Fruit fly (Drosophila melanogaster) whole organism, prepupa: Measurements from ENCODE around the gene CG12507.
A peak's percentile ranks its signal among the peaks of the same experiment; 100 is the strongest.

Source experiments
- Blimp-1 ChIP-seq: fragments of 200-800 bp; sonication (Bioruptor generic); optimal IDR thresholded peaks from 3 replicates; lab custom pipeline; 2017; ENCODE audit warnings: missing biosample characterization, missing genetic modification characterization, mild to moderate bottlenecking, moderate library complexity, missing genetic modification reagents
- CG10631 ChIP-seq: fragments of 200-800 bp; sonication (Bioruptor generic); optimal IDR thresholded peaks from 2 replicates; lab custom pipeline; 2016; ENCODE audit warnings: missing biosample characterization, missing genetic modification characterization
- CG10669 ChIP-seq: fragments of 200-800 bp; sonication (Bioruptor generic); optimal IDR thresholded peaks from 3 replicates; lab custom pipeline; 2018; ENCODE audit warnings: missing biosample characterization, mild to moderate bottlenecking, missing genetic modification characterization, moderate library complexity
- CG11294 ChIP-seq: fragments of 200-800 bp; sonication (Bioruptor generic); IDR thresholded peaks from 2 replicates; pipeline ENCODE4 v1.3.6; 2022; ENCODE audit warnings: missing biosample characterization, missing genetic modification characterization
- CG11762 ChIP-seq: fragments of 200-800 bp; sonication (Bioruptor generic); optimal IDR thresholded peaks from 3 replicates; lab custom pipeline; 2016; ENCODE audit warnings: missing biosample characterization, missing genetic modification characterization; ENCODE audit not compliant: insufficient read depth
- CG11902 ChIP-seq: fragments of 200-800 bp; sonication (Bioruptor generic); optimal IDR thresholded peaks from 3 replicates; lab custom pipeline; 2016; ENCODE audit warnings: missing biosample characterization, missing genetic modification characterization
- CG15336 ChIP-seq: fragments of 200-800 bp; sonication (Bioruptor generic); IDR thresholded peaks from 2 replicates; pipeline ENCODE4 v1.3.6; 2022; ENCODE audit warnings: missing biosample characterization, missing genetic modification characterization
- CG1621 ChIP-seq: fragments of 200-800 bp; sonication (Bioruptor generic); optimal IDR thresholded peaks from 3 replicates; lab custom pipeline; 2018; ENCODE audit warnings: missing biosample characterization, mild to moderate bottlenecking, missing genetic modification characterization
- CG3032 ChIP-seq: fragments of 200-800 bp; optimal IDR thresholded peaks from 2 replicates; lab custom pipeline; 2019; ENCODE audit warnings: missing biosample characterization, mild to moderate bottlenecking, missing genetic modification characterization, moderate library complexity
- CG31627 ChIP-seq: fragments of 200-800 bp; sonication (Bioruptor generic); optimal IDR thresholded peaks from 3 replicates; lab custom pipeline; 2016; ENCODE audit warnings: missing biosample characterization, missing genetic modification characterization
- CG34406 ChIP-seq: fragments of 200-800 bp; sonication (Bioruptor generic); optimal IDR thresholded peaks from 3 replicates; lab custom pipeline; 2016; ENCODE audit warnings: missing biosample characterization, missing genetic modification characterization
- CG3919 ChIP-seq: fragments of 200-800 bp; sonication (Bioruptor generic); optimal IDR thresholded peaks from 3 replicates; lab custom pipeline; 2016; ENCODE audit warnings: missing biosample characterization, missing genetic modification characterization
- CG4318 ChIP-seq: fragments of 200-800 bp; sonication (Bioruptor generic); optimal IDR thresholded peaks from 3 replicates; lab custom pipeline; 2017; ENCODE audit warnings: missing biosample characterization, mild to moderate bottlenecking, missing genetic modification characterization
- CG6276 ChIP-seq: fragments of 200-800 bp; sonication (Bioruptor generic); optimal IDR thresholded peaks from 2 replicates; lab custom pipeline; 2017; ENCODE audit warnings: missing biosample characterization, mild to moderate bottlenecking, missing genetic modification characterization
- CG6792 ChIP-seq: fragments of 200-800 bp; sonication (Bioruptor generic); optimal IDR thresholded peaks from 3 replicates; lab custom pipeline; 2016; ENCODE audit warnings: missing biosample characterization, missing genetic modification characterization
- CG6854 ChIP-seq: fragments of 200-800 bp; sonication (Bioruptor generic); optimal IDR thresholded peaks from 2 replicates; lab custom pipeline; 2017; ENCODE audit warnings: missing biosample characterization, mild to moderate bottlenecking, missing genetic modification characterization
- CG8119 ChIP-seq: fragments of 200-800 bp; sonication (Bioruptor generic); IDR thresholded peaks from 3 replicates; pipeline ENCODE4 v1.3.6; 2022; ENCODE audit warnings: missing biosample characterization, missing genetic modification characterization
- CG8319 ChIP-seq: fragments of 200-800 bp; sonication (Bioruptor generic); optimal IDR thresholded peaks from 3 replicates; lab custom pipeline; 2016; ENCODE audit warnings: missing biosample characterization, missing genetic modification characterization
- CG8632 ChIP-seq: fragments of 200-800 bp; sonication (Bioruptor generic); optimal IDR thresholded peaks from 3 replicates; lab custom pipeline; 2016; ENCODE audit warnings: missing biosample characterization, missing genetic modification characterization
- CG9139 ChIP-seq: fragments of 200-800 bp; sonication (Bioruptor generic); optimal IDR thresholded peaks from 3 replicates; lab custom pipeline; 2017; ENCODE audit warnings: missing biosample characterization, mild to moderate bottlenecking, missing genetic modification characterization
- Eip75B ChIP-seq: fragments of 200-800 bp; sonication (Bioruptor generic); optimal IDR thresholded peaks from 3 replicates; lab custom pipeline; 2016; ENCODE audit warnings: missing biosample characterization, missing genetic modification characterization
- Eip78C ChIP-seq: fragments of 200-800 bp; sonication (Bioruptor generic); peaks from one replicate; lab custom pipeline; 2016; ENCODE audit warnings: missing biosample characterization, missing genetic modification characterization
- Eip93F ChIP-seq: fragments of 200-800 bp; sonication (Bioruptor generic); optimal IDR thresholded peaks from 2 replicates; lab custom pipeline; 2016; ENCODE audit warnings: missing biosample characterization, mild to moderate bottlenecking, missing genetic modification characterization
- Ets96B ChIP-seq: fragments of 200-800 bp; optimal IDR thresholded peaks from 2 replicates; lab custom pipeline; 2019; ENCODE audit warnings: missing biosample characterization, mild to moderate bottlenecking, missing genetic modification characterization, moderate library complexity
- Gug ChIP-seq: fragments of 200-800 bp; sonication (Bioruptor generic); IDR thresholded peaks from 2 replicates; pipeline ENCODE4 v1.3.6; 2022; ENCODE audit warnings: missing biosample characterization, missing genetic modification characterization
- Hr38 ChIP-seq: sonication (Bioruptor generic); optimal IDR thresholded peaks from 2 replicates; lab custom pipeline; 2016; ENCODE audit warnings: missing biosample characterization, missing genetic modification characterization
- Hr39 ChIP-seq: fragments of 200-800 bp; sonication (Bioruptor generic); optimal IDR thresholded peaks from 2 replicates; lab custom pipeline; 2016; ENCODE audit warnings: missing biosample characterization, missing genetic modification characterization
- Lpt ChIP-seq: fragments of 200-800 bp; sonication (Bioruptor generic); optimal IDR thresholded peaks from 3 replicates; lab custom pipeline; 2016; ENCODE audit warnings: missing biosample characterization, missing genetic modification characterization
- Met ChIP-seq: fragments of 200-800 bp; sonication (Bioruptor generic); optimal IDR thresholded peaks from 3 replicates; lab custom pipeline; 2016; ENCODE audit warnings: missing biosample characterization, missing genetic modification characterization
- Smox ChIP-seq: fragments of 200-800 bp; sonication (Bioruptor generic); optimal IDR thresholded peaks from 3 replicates; lab custom pipeline; 2016; ENCODE audit warnings: missing biosample characterization, missing genetic modification characterization
- Sox14 ChIP-seq: fragments of 200-800 bp; sonication (Bioruptor generic); optimal IDR thresholded peaks from 3 replicates; lab custom pipeline; 2016; ENCODE audit warnings: missing biosample characterization, missing genetic modification characterization
- Sox15 ChIP-seq: fragments of 200-800 bp; sonication (Bioruptor generic); optimal IDR thresholded peaks from 3 replicates; lab custom pipeline; 2016; ENCODE audit warnings: missing biosample characterization, missing genetic modification characterization
- achi ChIP-seq: fragments of 200-800 bp; sonication (Bioruptor generic); optimal IDR thresholded peaks from 3 replicates; lab custom pipeline; 2016; ENCODE audit warnings: missing biosample characterization, missing genetic modification characterization
- acj6 ChIP-seq: fragments of 200-800 bp; sonication (Bioruptor generic); optimal IDR thresholded peaks from 3 replicates; lab custom pipeline; 2016; ENCODE audit warnings: missing biosample characterization, missing genetic modification characterization
- cyc ChIP-seq: fragments of 200-800 bp; sonication (Bioruptor generic); optimal IDR thresholded peaks from 3 replicates; lab custom pipeline; 2016; ENCODE audit warnings: missing biosample characterization, missing genetic modification characterization
- dac ChIP-seq: fragments of 200-800 bp; sonication (Bioruptor generic); optimal IDR thresholded peaks from 2 replicates; lab custom pipeline; 2017; ENCODE audit warnings: missing biosample characterization, mild to moderate bottlenecking, missing genetic modification characterization
- eg ChIP-seq: fragments of 200-800 bp; sonication (Bioruptor generic); IDR thresholded peaks from 3 replicates; pipeline ENCODE4 v1.3.6; 2022; ENCODE audit warnings: missing biosample characterization, missing genetic modification characterization
- esn ChIP-seq: fragments of 200-800 bp; sonication (Bioruptor generic); optimal IDR thresholded peaks from 2 replicates; lab custom pipeline; 2016; ENCODE audit warnings: missing biosample characterization, mild to moderate bottlenecking, missing genetic modification characterization, moderate library complexity
- fd59A ChIP-seq: fragments of 200-800 bp; sonication (Bioruptor generic); optimal IDR thresholded peaks from 2 replicates; lab custom pipeline; 2017; ENCODE audit warnings: missing biosample characterization, mild to moderate bottlenecking, missing genetic modification characterization, missing genetic modification reagents
- fd85E ChIP-seq: fragments of 200-800 bp; sonication (Bioruptor generic); optimal IDR thresholded peaks from 3 replicates; lab custom pipeline; 2016; ENCODE audit warnings: missing biosample characterization, missing genetic modification characterization
- fkh ChIP-seq: fragments of 200-800 bp; sonication (Bioruptor generic); optimal IDR thresholded peaks from 3 replicates; lab custom pipeline; 2017; ENCODE audit warnings: missing biosample characterization, mild to moderate bottlenecking, missing genetic modification characterization, moderate library complexity
- lz ChIP-seq: fragments of 200-800 bp; sonication (Bioruptor generic); optimal IDR thresholded peaks from 3 replicates; lab custom pipeline; 2016; ENCODE audit warnings: missing biosample characterization, missing genetic modification characterization
- pdm3 ChIP-seq: fragments of 200-800 bp; sonication (Bioruptor generic); optimal IDR thresholded peaks from 3 replicates; lab custom pipeline; 2016; ENCODE audit warnings: missing biosample characterization, missing genetic modification characterization
- salr ChIP-seq, 2 experiments: fragments of 200-800 bp; sonication (Bioruptor generic); optimal IDR thresholded peaks; 3 replicates each; lab custom pipeline; 2016 to 2018; ENCODE audit warnings: missing biosample characterization in 2 of 2, missing genetic modification characterization in 2 of 2, mild to moderate bottlenecking in 1 of 2
- spab ChIP-seq: fragments of 200-800 bp; sonication (Bioruptor generic); optimal IDR thresholded peaks from 2 replicates; lab custom pipeline; 2017; ENCODE audit warnings: missing biosample characterization, mild to moderate bottlenecking, missing genetic modification characterization, missing genetic modification reagents
- ss ChIP-seq, 2 experiments: fragments of 200-800 bp; sonication (Bioruptor generic); optimal IDR thresholded peaks; 2 replicates in 1 of 2; 3 replicates in 1 of 2; lab custom pipeline; 2017 to 2018; ENCODE audit warnings: mild to moderate bottlenecking in 2 of 2, missing biosample characterization in 2 of 2, missing genetic modification characterization in 2 of 2, moderate library complexity in 1 of 2
- topi ChIP-seq: fragments of 200-800 bp; sonication (Bioruptor generic); optimal IDR thresholded peaks from 3 replicates; lab custom pipeline; 2016; ENCODE audit warnings: missing biosample characterization, missing genetic modification characterization
- vri ChIP-seq: fragments of 200-800 bp; sonication (Bioruptor generic); optimal IDR thresholded peaks from 3 replicates; lab custom pipeline; 2016; ENCODE audit warnings: missing biosample characterization, mild to moderate bottlenecking, missing genetic modification characterization

Gene CG12507

DNA sequence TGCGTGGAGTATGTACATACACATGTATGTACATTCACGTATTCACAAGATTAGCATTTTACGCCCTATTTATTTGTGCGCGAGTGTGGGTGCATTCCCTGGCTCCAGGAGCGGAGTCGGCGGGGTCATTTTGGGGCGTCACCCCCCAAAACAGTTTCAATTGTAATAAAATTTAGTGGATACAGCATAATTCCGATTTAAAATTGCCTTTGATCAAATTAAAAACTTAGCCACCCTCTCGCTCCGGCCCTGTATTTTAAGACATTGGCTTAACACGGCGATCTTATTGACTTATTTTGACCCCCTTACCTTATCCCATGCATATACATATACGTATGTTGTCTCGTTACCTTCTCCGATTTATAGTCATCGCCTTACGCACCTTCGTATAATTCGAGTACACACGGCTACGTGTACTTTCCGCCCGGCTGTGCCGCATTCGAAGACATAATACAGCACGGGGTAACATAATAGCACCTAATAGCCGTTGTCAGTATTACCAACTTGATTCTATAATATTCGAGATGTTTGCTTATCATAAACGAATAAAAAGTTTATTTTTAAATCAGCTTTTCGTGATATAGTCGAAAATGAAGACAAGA, 13.1 kb upstream of the CG12507 start (continued):
- peak; percentile 79 for TF ChIP-seq CG6276 (GFP tag; lab: Kevin White, UChicago)
- peak; percentile 77 for TF ChIP-seq Eip93F (GFP tag; lab: Kevin White, UChicago)
- peak; percentile 92 for TF ChIP-seq pdm3 (GFP tag; lab: Kevin White, UChicago)
- TF ChIP-seq Blimp-1 (GFP tag; lab: Kevin White, UChicago), result peak; percentile 56
- peak; percentile 83 for TF ChIP-seq fd85E (GFP tag; lab: Kevin White, UChicago)
- TF ChIP-seq Eip78C (GFP tag; lab: Kevin White, UChicago), result peak; percentile 96
- TF ChIP-seq CG9139 (GFP tag; lab: Kevin White, UChicago), result peak; percentile 72
- TF ChIP-seq spab, result peak; percentile 70
- peak; percentile 86 for TF ChIP-seq CG1621 (tag; lab: Kevin White, UChicago)

DNA sequence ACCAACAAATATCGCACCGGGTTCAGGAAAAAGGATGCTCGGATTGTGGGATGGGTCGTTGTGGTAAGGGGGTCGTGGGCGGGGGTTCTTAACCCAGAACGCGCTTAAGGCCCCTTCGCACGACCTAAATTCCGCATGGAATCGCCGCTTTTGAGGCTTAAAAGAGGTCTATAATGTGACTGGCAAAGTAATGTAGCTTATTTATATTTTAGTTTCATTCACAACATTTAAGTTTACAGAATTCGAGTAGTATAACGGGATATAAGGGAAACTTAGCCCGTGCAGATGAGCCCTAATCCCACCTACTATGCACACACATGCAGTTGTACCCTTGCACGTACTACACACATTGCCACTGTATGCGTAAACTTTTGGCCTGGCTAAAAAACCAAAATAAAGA, 12.4 kb upstream of the CG12507 start:
- TF ChIP-seq Met (GFP tag; lab: Kevin White, UChicago) (peak; percentile 87), CG10631 (GFP tag; lab: Kevin White, UChicago) (peak; percentile 75), CG8319 (peak; percentile 68), Ets96B (tag; lab: Kevin White, UChicago) (peak; percentile 86), vri (peak; percentile 80), Gug (GFP tag; lab: Robert Waterston, UW) (peak; percentile 71), Eip75B (GFP tag; lab: Kevin White, UChicago) (peak; percentile 78), CG6792 (GFP tag; lab: Kevin White, UChicago) (peak; percentile 88), Eip93F (GFP tag; lab: Kevin White, UChicago) (peak; percentile 73), pdm3 (GFP tag; lab: Kevin White, UChicago) (peak; percentile 79), CG8632 (GFP tag; lab: Kevin White, UChicago) (peak; percentile 85), CG3919 (GFP tag; lab: Kevin White, UChicago) (peak; percentile 85), eg (peak; percentile 90), CG10669 (GFP tag; lab: Kevin White, UChicago) (peak; percentile 88), Blimp-1 (GFP tag; lab: Kevin White, UChicago) (peak; percentile 70), dac (GFP tag; lab: Kevin White, UChicago) (peak; percentile 78), CG4318 (GFP tag; lab: Kevin White, UChicago) (peak; percentile 63), CG34406 (peak; percentile 86), Sox15 (GFP tag; lab: Kevin White, UChicago) (peak; percentile 69), CG31627 (GFP tag; lab: Kevin White, UChicago) (peak; percentile 77), Hr38 (GFP tag; lab: Kevin White, UChicago) (no peak), CG9139 (GFP tag; lab: Kevin White, UChicago) (peak; percentile 83), spab (peak; percentile 83), ss (GFP tag; optimal IDR thresholded peaks at IDR 0.05; lab: Kevin White, UChicago) (peak; percentile 90 to 91), salr (GFP tag; optimal IDR thresholded peaks at IDR 0.05; lab: Kevin White, UChicago) (peak; percentile 50 to 80), Smox (GFP tag; lab: Kevin White, UChicago) (peak; percentile 79), topi (GFP tag; lab: Kevin White, UChicago) (peak; percentile 87), CG11762 (GFP tag; lab: Kevin White, UChicago) (peak; percentile 75), CG6854 (GFP tag; lab: Kevin White, UChicago) (peak; percentile 88), CG1621 (tag; lab: Kevin White, UChicago) (peak; percentile 92), achi (GFP tag; lab: Kevin White, UChicago) (peak; percentile 85), Lpt (peak; percentile 71), CG15336 (peak; percentile 94), fkh (GFP tag; lab: Kevin White, UChicago) (no peak), cyc (GFP tag; lab: Kevin White, UChicago) (peak; percentile 65), Hr39 (GFP tag; lab: Kevin White, UChicago) (peak; percentile 80), lz (GFP tag; lab: Kevin White, UChicago) (peak; percentile 78), CG11902 (GFP tag; lab: Kevin White, UChicago) (peak; percentile 36), CG11294 (GFP tag; lab: Robert Waterston, UW) (peak; percentile 70; the same call in 1 of the 2 replicates), esn (GFP tag; lab: Kevin White, UChicago) (peak; percentile 79), acj6 (GFP tag; lab: Kevin White, UChicago) (peak; percentile 80), CG8119 (GFP tag; lab: Robert Waterston, UW) (peak; percentile 90), Sox14 (peak; percentile 86), fd59A (GFP tag; lab: Kevin White, UChicago) (peak; percentile 89), CG3032 (peak; percentile 87)
